Fruit fly (Drosophila melanogaster) whole organism, prepupa: ENCODE measurements around the gene RpL13A.
A peak's percentile ranks its signal among the peaks of the same experiment; 100 is the strongest.

Experiments used
- Blimp-1 ChIP-seq: fragments of 200-800 bp; sonication (Bioruptor generic); optimal IDR thresholded peaks from 3 replicates; lab custom pipeline; 2017; ENCODE audit warnings: missing biosample characterization, missing genetic modification characterization, mild to moderate bottlenecking, moderate library complexity, missing genetic modification reagents
- CG10631 ChIP-seq: fragments of 200-800 bp; sonication (Bioruptor generic); optimal IDR thresholded peaks from 2 replicates; lab custom pipeline; 2016; ENCODE audit warnings: missing biosample characterization, missing genetic modification characterization
- CG10669 ChIP-seq: fragments of 200-800 bp; sonication (Bioruptor generic); optimal IDR thresholded peaks from 3 replicates; lab custom pipeline; 2018; ENCODE audit warnings: missing biosample characterization, mild to moderate bottlenecking, missing genetic modification characterization, moderate library complexity
- CG11762 ChIP-seq: fragments of 200-800 bp; sonication (Bioruptor generic); optimal IDR thresholded peaks from 3 replicates; lab custom pipeline; 2016; ENCODE audit warnings: missing biosample characterization, missing genetic modification characterization; ENCODE audit not compliant: insufficient read depth
- CG11902 ChIP-seq: fragments of 200-800 bp; sonication (Bioruptor generic); optimal IDR thresholded peaks from 3 replicates; lab custom pipeline; 2016; ENCODE audit warnings: missing biosample characterization, missing genetic modification characterization
- CG15336 ChIP-seq: fragments of 200-800 bp; sonication (Bioruptor generic); IDR thresholded peaks from 2 replicates; pipeline ENCODE4 v1.3.6; 2022; ENCODE audit warnings: missing biosample characterization, missing genetic modification characterization
- CG1621 ChIP-seq: fragments of 200-800 bp; sonication (Bioruptor generic); optimal IDR thresholded peaks from 3 replicates; lab custom pipeline; 2018; ENCODE audit warnings: missing biosample characterization, mild to moderate bottlenecking, missing genetic modification characterization
- CG3032 ChIP-seq: fragments of 200-800 bp; optimal IDR thresholded peaks from 2 replicates; lab custom pipeline; 2019; ENCODE audit warnings: missing biosample characterization, mild to moderate bottlenecking, missing genetic modification characterization, moderate library complexity
- CG31627 ChIP-seq: fragments of 200-800 bp; sonication (Bioruptor generic); optimal IDR thresholded peaks from 3 replicates; lab custom pipeline; 2016; ENCODE audit warnings: missing biosample characterization, missing genetic modification characterization
- CG32006 ChIP-seq: fragments of 200-800 bp; sonication (Bioruptor generic); optimal IDR thresholded peaks from 3 replicates; lab custom pipeline; 2017; ENCODE audit warnings: missing biosample characterization, mild to moderate bottlenecking, missing genetic modification characterization
- CG34406 ChIP-seq: fragments of 200-800 bp; sonication (Bioruptor generic); optimal IDR thresholded peaks from 3 replicates; lab custom pipeline; 2016; ENCODE audit warnings: missing biosample characterization, missing genetic modification characterization
- CG3919 ChIP-seq: fragments of 200-800 bp; sonication (Bioruptor generic); optimal IDR thresholded peaks from 3 replicates; lab custom pipeline; 2016; ENCODE audit warnings: missing biosample characterization, missing genetic modification characterization
- CG4318 ChIP-seq: fragments of 200-800 bp; sonication (Bioruptor generic); optimal IDR thresholded peaks from 3 replicates; lab custom pipeline; 2017; ENCODE audit warnings: missing biosample characterization, mild to moderate bottlenecking, missing genetic modification characterization
- CG6163 ChIP-seq: fragments of 200-800 bp; sonication (Bioruptor generic); IDR thresholded peaks from 3 replicates; pipeline ENCODE4 v1.3.6; 2022; ENCODE audit warnings: missing biosample characterization, missing genetic modification characterization
- CG6276 ChIP-seq: fragments of 200-800 bp; sonication (Bioruptor generic); optimal IDR thresholded peaks from 2 replicates; lab custom pipeline; 2017; ENCODE audit warnings: missing biosample characterization, mild to moderate bottlenecking, missing genetic modification characterization
- CG6792 ChIP-seq: fragments of 200-800 bp; sonication (Bioruptor generic); optimal IDR thresholded peaks from 3 replicates; lab custom pipeline; 2016; ENCODE audit warnings: missing biosample characterization, missing genetic modification characterization
- CG6808 ChIP-seq: fragments of 200-800 bp; sonication (Bioruptor generic); optimal IDR thresholded peaks from 3 replicates; lab custom pipeline; 2017; ENCODE audit warnings: missing biosample characterization, missing genetic modification characterization, mild to moderate bottlenecking, moderate library complexity, missing genetic modification reagents
- CG6854 ChIP-seq: fragments of 200-800 bp; sonication (Bioruptor generic); optimal IDR thresholded peaks from 2 replicates; lab custom pipeline; 2017; ENCODE audit warnings: missing biosample characterization, mild to moderate bottlenecking, missing genetic modification characterization
- CG7368 ChIP-seq: fragments of 200-800 bp; sonication (Bioruptor generic); optimal IDR thresholded peaks from 3 replicates; lab custom pipeline; 2016; ENCODE audit warnings: missing biosample characterization, missing genetic modification characterization
- CG8319 ChIP-seq: fragments of 200-800 bp; sonication (Bioruptor generic); optimal IDR thresholded peaks from 3 replicates; lab custom pipeline; 2016; ENCODE audit warnings: missing biosample characterization, missing genetic modification characterization
- CG8632 ChIP-seq: fragments of 200-800 bp; sonication (Bioruptor generic); optimal IDR thresholded peaks from 3 replicates; lab custom pipeline; 2016; ENCODE audit warnings: missing biosample characterization, missing genetic modification characterization
- CG9139 ChIP-seq: fragments of 200-800 bp; sonication (Bioruptor generic); optimal IDR thresholded peaks from 3 replicates; lab custom pipeline; 2017; ENCODE audit warnings: missing biosample characterization, mild to moderate bottlenecking, missing genetic modification characterization
- Eip75B ChIP-seq: fragments of 200-800 bp; sonication (Bioruptor generic); optimal IDR thresholded peaks from 3 replicates; lab custom pipeline; 2016; ENCODE audit warnings: missing biosample characterization, missing genetic modification characterization
- Eip93F ChIP-seq: fragments of 200-800 bp; sonication (Bioruptor generic); optimal IDR thresholded peaks from 2 replicates; lab custom pipeline; 2016; ENCODE audit warnings: missing biosample characterization, mild to moderate bottlenecking, missing genetic modification characterization
- Gug ChIP-seq: fragments of 200-800 bp; sonication (Bioruptor generic); IDR thresholded peaks from 2 replicates; pipeline ENCODE4 v1.3.6; 2022; ENCODE audit warnings: missing biosample characterization, missing genetic modification characterization
- Hr38 ChIP-seq: sonication (Bioruptor generic); optimal IDR thresholded peaks from 2 replicates; lab custom pipeline; 2016; ENCODE audit warnings: missing biosample characterization, missing genetic modification characterization
- Hr39 ChIP-seq: fragments of 200-800 bp; sonication (Bioruptor generic); optimal IDR thresholded peaks from 2 replicates; lab custom pipeline; 2016; ENCODE audit warnings: missing biosample characterization, missing genetic modification characterization
- Hr4 ChIP-seq: fragments of 200-800 bp; sonication (Bioruptor generic); optimal IDR thresholded peaks from 3 replicates; lab custom pipeline; 2016; ENCODE audit warnings: missing biosample characterization, missing genetic modification characterization
- Lpt ChIP-seq: fragments of 200-800 bp; sonication (Bioruptor generic); optimal IDR thresholded peaks from 3 replicates; lab custom pipeline; 2016; ENCODE audit warnings: missing biosample characterization, missing genetic modification characterization
- Met ChIP-seq: fragments of 200-800 bp; sonication (Bioruptor generic); optimal IDR thresholded peaks from 3 replicates; lab custom pipeline; 2016; ENCODE audit warnings: missing biosample characterization, missing genetic modification characterization
- Smox ChIP-seq: fragments of 200-800 bp; sonication (Bioruptor generic); optimal IDR thresholded peaks from 3 replicates; lab custom pipeline; 2016; ENCODE audit warnings: missing biosample characterization, missing genetic modification characterization
- Sox14 ChIP-seq: fragments of 200-800 bp; sonication (Bioruptor generic); optimal IDR thresholded peaks from 3 replicates; lab custom pipeline; 2016; ENCODE audit warnings: missing biosample characterization, missing genetic modification characterization
- Sox15 ChIP-seq: fragments of 200-800 bp; sonication (Bioruptor generic); optimal IDR thresholded peaks from 3 replicates; lab custom pipeline; 2016; ENCODE audit warnings: missing biosample characterization, missing genetic modification characterization
- acj6 ChIP-seq: fragments of 200-800 bp; sonication (Bioruptor generic); optimal IDR thresholded peaks from 3 replicates; lab custom pipeline; 2016; ENCODE audit warnings: missing biosample characterization, missing genetic modification characterization
- dac ChIP-seq: fragments of 200-800 bp; sonication (Bioruptor generic); optimal IDR thresholded peaks from 2 replicates; lab custom pipeline; 2017; ENCODE audit warnings: missing biosample characterization, mild to moderate bottlenecking, missing genetic modification characterization
- dsx ChIP-seq: fragments of 200-800 bp; optimal IDR thresholded peaks from 3 replicates; lab custom pipeline; 2019; ENCODE audit warnings: missing biosample characterization, mild to moderate bottlenecking, missing genetic modification characterization, moderate library complexity; ENCODE audit not compliant: poor library complexity, severe bottlenecking
- eg ChIP-seq: fragments of 200-800 bp; sonication (Bioruptor generic); IDR thresholded peaks from 3 replicates; pipeline ENCODE4 v1.3.6; 2022; ENCODE audit warnings: missing biosample characterization, missing genetic modification characterization
- esn ChIP-seq: fragments of 200-800 bp; sonication (Bioruptor generic); optimal IDR thresholded peaks from 2 replicates; lab custom pipeline; 2016; ENCODE audit warnings: missing biosample characterization, mild to moderate bottlenecking, missing genetic modification characterization, moderate library complexity
- fd59A ChIP-seq: fragments of 200-800 bp; sonication (Bioruptor generic); optimal IDR thresholded peaks from 2 replicates; lab custom pipeline; 2017; ENCODE audit warnings: missing biosample characterization, mild to moderate bottlenecking, missing genetic modification characterization, missing genetic modification reagents
- fkh ChIP-seq: fragments of 200-800 bp; sonication (Bioruptor generic); optimal IDR thresholded peaks from 3 replicates; lab custom pipeline; 2017; ENCODE audit warnings: missing biosample characterization, mild to moderate bottlenecking, missing genetic modification characterization, moderate library complexity
- net ChIP-seq: fragments of 200-800 bp; sonication (Bioruptor generic); optimal IDR thresholded peaks from 3 replicates; lab custom pipeline; 2016; ENCODE audit warnings: missing biosample characterization, missing genetic modification characterization
- pdm3 ChIP-seq: fragments of 200-800 bp; sonication (Bioruptor generic); optimal IDR thresholded peaks from 3 replicates; lab custom pipeline; 2016; ENCODE audit warnings: missing biosample characterization, missing genetic modification characterization
- salr ChIP-seq, 2 experiments: fragments of 200-800 bp; sonication (Bioruptor generic); optimal IDR thresholded peaks; 3 replicates each; lab custom pipeline; 2016 to 2018; ENCODE audit warnings: missing biosample characterization in 2 of 2, missing genetic modification characterization in 2 of 2, mild to moderate bottlenecking in 1 of 2
- vri ChIP-seq: fragments of 200-800 bp; sonication (Bioruptor generic); optimal IDR thresholded peaks from 3 replicates; lab custom pipeline; 2016; ENCODE audit warnings: missing biosample characterization, mild to moderate bottlenecking, missing genetic modification characterization

Gene RpL13A

dm6 chr3R:5620387-5620956, 3.8 kb upstream of the RpL13A start (continued):
- TF ChIP-seq CG6163 (GFP tag; lab: Robert Waterston, UW) (peak; percentile 76), CG3032 (tag; lab: Kevin White, UChicago) (peak; percentile 23), Gug (GFP tag; lab: Robert Waterston, UW) (peak; percentile 51), Sox15 (GFP tag; lab: Kevin White, UChicago) (peak; percentile 54), dsx (GFP tag; lab: Kevin White, UChicago) (no peak), fd59A (GFP tag; lab: Kevin White, UChicago) (peak; percentile 50), Eip75B (peak; percentile 67), Hr38 (GFP tag; lab: Kevin White, UChicago) (no peak), CG6792 (GFP tag; lab: Kevin White, UChicago) (peak; percentile 55), esn (GFP tag; lab: Kevin White, UChicago) (peak; percentile 82), pdm3 (GFP tag; lab: Kevin White, UChicago) (peak; percentile 57), CG6854 (no peak), CG1621 (tag; lab: Kevin White, UChicago) (peak; percentile 14), eg (GFP tag; lab: Robert Waterston, UW) (peak; percentile 65), salr (GFP tag; optimal IDR thresholded peaks at IDR 0.05; lab: Kevin White, UChicago) (peak; percentile 18 to 78), acj6 (peak; percentile 67), CG31627 (GFP tag; lab: Kevin White, UChicago) (peak; percentile 65), CG7368 (peak; percentile 36), Smox (peak; percentile 66), CG34406 (GFP tag; lab: Kevin White, UChicago) (peak; percentile 56), CG10669 (GFP tag; lab: Kevin White, UChicago) (peak; percentile 49)

- TF ChIP-seq fd59A (GFP tag; lab: Kevin White, UChicago) (no peak), Eip93F (no peak), CG11902 (no peak), CG31627 (GFP tag; lab: Kevin White, UChicago) (no peak), salr (GFP tag; optimal IDR thresholded peaks at IDR 0.05; lab: Kevin White, UChicago) (no peak), acj6 (no peak), CG8632 (GFP tag; lab: Kevin White, UChicago) (no peak), Eip75B (peak; percentile 19), CG6276 (GFP tag; lab: Kevin White, UChicago) (peak; percentile 67), Sox15 (GFP tag; lab: Kevin White, UChicago) (no peak), Sox14 (GFP tag; lab: Kevin White, UChicago) (peak; percentile 85), Blimp-1 (no peak), CG8319 (GFP tag; lab: Kevin White, UChicago) (no peak), CG4318 (GFP tag; lab: Kevin White, UChicago) (no peak), CG15336 (GFP tag; lab: Robert Waterston, UW) (peak; percentile 26; the same call in 1 of the 2 replicates), Smox (no peak), Hr38 (GFP tag; lab: Kevin White, UChicago) (no peak), CG6163 (GFP tag; lab: Robert Waterston, UW) (peak; percentile 15; the same call in 1 of the 3 replicates), CG32006 (GFP tag; lab: Kevin White, UChicago) (no peak), CG6854 (peak; percentile 46), Hr4 (GFP tag; lab: Kevin White, UChicago) (no peak), Lpt (GFP tag; lab: Kevin White, UChicago) (no peak), esn (GFP tag; lab: Kevin White, UChicago) (no peak), vri (GFP tag; lab: Kevin White, UChicago) (peak; percentile 72), CG7368 (no peak), CG1621 (tag; lab: Kevin White, UChicago) (peak; percentile 62), CG6808 (peak; percentile 65), CG11762 (GFP tag; lab: Kevin White, UChicago) (no peak), CG9139 (peak; percentile 69), CG10631 (no peak), CG6792 (GFP tag; lab: Kevin White, UChicago) (no peak), Gug (GFP tag; lab: Robert Waterston, UW) (no peak), Hr39 (GFP tag; lab: Kevin White, UChicago) (no peak), CG10669 (GFP tag; lab: Kevin White, UChicago) (peak; percentile 25), CG3919 (GFP tag; lab: Kevin White, UChicago) (peak; percentile 28), dsx (GFP tag; lab: Kevin White, UChicago) (peak; percentile 70), eg (GFP tag; lab: Robert Waterston, UW) (no peak), fkh (GFP tag; lab: Kevin White, UChicago) (no peak), Met (GFP tag; lab: Kevin White, UChicago) (no peak), net (peak; percentile 6), dac (GFP tag; lab: Kevin White, UChicago) (no peak)
Observed at dm6 chr3R:5621714-5622405, 2.4 kb upstream of the RpL13A start.
